Worm (Caenorhabditis elegans) whole organism, mixed stage, embryonic: ENCODE measurements around the gene ZC404.15.

Source experiments
- M03D4.4 ChIP-seq: sonication (generic microtip); optimal IDR thresholded peaks from 2 replicates; lab custom pipeline; 2017; ENCODE audit warnings: mild to moderate bottlenecking, missing genetic modification characterization, missing compliant biosample characterization
- blmp-1 ChIP-seq: fragments of 150-350 bp; optimal IDR thresholded peaks from 2 replicates; lab custom pipeline; 2014; ENCODE audit warnings: missing biosample characterization, missing genetic modification characterization
- ceh-39 ChIP-seq: fragments of 150-350 bp; optimal IDR thresholded peaks from 2 replicates; lab custom pipeline; 2014; ENCODE audit warnings: missing biosample characterization, missing genetic modification characterization
- ceh-43 ChIP-seq: fragments of 200-800 bp; sonication (Bioruptor generic); optimal IDR thresholded peaks from 2 replicates; lab custom pipeline; 2018; ENCODE audit warnings: mild to moderate bottlenecking, missing genetic modification characterization, moderate library complexity, missing compliant biosample characterization
- ces-1 ChIP-seq: fragments of 150-350 bp; optimal IDR thresholded peaks from 2 replicates; lab custom pipeline; 2014; ENCODE audit warnings: missing biosample characterization, missing genetic modification reagents, missing genetic modification characterization
- drap-1 ChIP-seq: fragments of 200-800 bp; sonication (Bioruptor generic); optimal IDR thresholded peaks from 3 replicates; lab custom pipeline; 2018; ENCODE audit warnings: mild to moderate bottlenecking, missing genetic modification characterization, missing compliant biosample characterization
- elt-1 ChIP-seq: sonication (generic microtip); optimal IDR thresholded peaks from 2 replicates; lab custom pipeline; 2017; ENCODE audit warnings: missing genetic modification characterization, mild to moderate bottlenecking, missing compliant biosample characterization, antibody characterized with exemption, moderate library complexity, borderline replicate concordance; ENCODE audit not compliant: insufficient read depth
- elt-3 ChIP-seq: fragments of 150-350 bp; optimal IDR thresholded peaks from 2 replicates; lab custom pipeline; 2014; ENCODE audit warnings: missing biosample characterization, missing genetic modification characterization
- flh-1 ChIP-seq: fragments of 200-800 bp; sonication (Bioruptor generic); optimal IDR thresholded peaks from 2 replicates; lab custom pipeline; 2018; ENCODE audit warnings: mild to moderate bottlenecking, missing genetic modification characterization, moderate library complexity, missing compliant biosample characterization
- ham-2 ChIP-seq: fragments of 200-800 bp; sonication (Bioruptor generic); optimal IDR thresholded peaks from 2 replicates; lab custom pipeline; 2018; ENCODE audit warnings: mild to moderate bottlenecking, missing genetic modification characterization, missing compliant biosample characterization
- hlh-1 ChIP-seq: fragments of 150-350 bp; optimal IDR thresholded peaks from 2 replicates; lab custom pipeline; 2014; ENCODE audit warnings: missing biosample characterization, missing genetic modification reagents, missing genetic modification characterization
- lin-13 ChIP-seq: fragments of 150-350 bp; optimal IDR thresholded peaks from 2 replicates; lab custom pipeline; 2014; ENCODE audit warnings: missing biosample characterization, missing genetic modification characterization
- lin-32 ChIP-seq: fragments of 200-800 bp; sonication (Bioruptor generic); optimal IDR thresholded peaks from 2 replicates; lab custom pipeline; 2018; ENCODE audit warnings: mild to moderate bottlenecking, missing genetic modification characterization, missing compliant biosample characterization
- lsy-2 ChIP-seq: fragments of 150-350 bp; optimal IDR thresholded peaks from 2 replicates; lab custom pipeline; 2014; ENCODE audit warnings: missing biosample characterization, missing genetic modification characterization
- mab-5 ChIP-seq: fragments of 150-350 bp; optimal IDR thresholded peaks from 2 replicates; lab custom pipeline; 2014; ENCODE audit warnings: missing biosample characterization, missing genetic modification characterization
- mep-1 ChIP-seq: fragments of 150-350 bp; optimal IDR thresholded peaks from 2 replicates; lab custom pipeline; 2017; ENCODE audit warnings: missing biosample characterization, missing genetic modification reagents, missing genetic modification characterization, inconsistent platforms
- mls-2 ChIP-seq: sonication (generic microtip); optimal IDR thresholded peaks from 2 replicates; lab custom pipeline; 2016; ENCODE audit warnings: mild to moderate bottlenecking, missing genetic modification characterization, moderate library complexity, missing compliant biosample characterization
- nhr-12 ChIP-seq: fragments of 150-350 bp; optimal IDR thresholded peaks from 2 replicates; lab custom pipeline; 2014; ENCODE audit warnings: missing biosample characterization, missing genetic modification characterization
- nhr-2 ChIP-seq: fragments of 150-350 bp; optimal IDR thresholded peaks from 2 replicates; lab custom pipeline; 2014; ENCODE audit warnings: missing biosample characterization, missing genetic modification characterization
- nhr-237 ChIP-seq: fragments of 150-350 bp; optimal IDR thresholded peaks from 2 replicates; lab custom pipeline; 2014; ENCODE audit warnings: missing biosample characterization, missing genetic modification characterization
- nhr-28 ChIP-seq: fragments of 150-350 bp; optimal IDR thresholded peaks from 2 replicates; lab custom pipeline; 2014; ENCODE audit warnings: missing biosample characterization, missing genetic modification characterization
- nhr-76 ChIP-seq: sonication (generic microtip); optimal IDR thresholded peaks from 2 replicates; lab custom pipeline; 2017; ENCODE audit warnings: missing biosample characterization, missing genetic modification characterization
- pha-4 ChIP-seq: fragments of 150-350 bp; optimal IDR thresholded peaks from 2 replicates; lab custom pipeline; 2018; ENCODE audit warnings: missing biosample characterization, missing genetic modification reagents, missing genetic modification characterization
- sem-2 ChIP-seq: fragments of 200-800 bp; sonication (Bioruptor generic); optimal IDR thresholded peaks from 2 replicates; lab custom pipeline; 2018; ENCODE audit warnings: mild to moderate bottlenecking, missing genetic modification characterization, missing compliant biosample characterization
- snpc-4 ChIP-seq: fragments of 150-350 bp; optimal IDR thresholded peaks from 2 replicates; lab custom pipeline; 2014; ENCODE audit warnings: missing biosample characterization, missing genetic modification characterization
- sptf-1 ChIP-seq: sonication (generic microtip); optimal IDR thresholded peaks from 2 replicates; lab custom pipeline; 2017; ENCODE audit warnings: mild to moderate bottlenecking, missing genetic modification characterization, moderate library complexity, missing compliant biosample characterization
- tbx-8 ChIP-seq: fragments of 200-800 bp; sonication (Bioruptor generic); optimal IDR thresholded peaks from 2 replicates; lab custom pipeline; 2018; ENCODE audit warnings: mild to moderate bottlenecking, missing genetic modification characterization, moderate library complexity, missing compliant biosample characterization
- unc-120 ChIP-seq: sonication (generic microtip); optimal IDR thresholded peaks from 2 replicates; lab custom pipeline; 2017; ENCODE audit warnings: missing genetic modification characterization, missing compliant biosample characterization; ENCODE audit not compliant: poor library complexity, severe bottlenecking
- unc-39 ChIP-seq: fragments of 150-350 bp; optimal IDR thresholded peaks from 2 replicates; lab custom pipeline; 2014; ENCODE audit warnings: missing biosample characterization, missing genetic modification characterization
- unc-62 ChIP-seq: fragments of 150-350 bp; optimal IDR thresholded peaks from 2 replicates; lab custom pipeline; 2014; ENCODE audit warnings: missing biosample characterization, missing genetic modification reagents, missing genetic modification characterization
- ztf-11 ChIP-seq: fragments of 150-350 bp; optimal IDR thresholded peaks from 2 replicates; lab custom pipeline; 2014; ENCODE audit warnings: missing biosample characterization, missing genetic modification characterization

The ZC404.15 gene

DNA sequence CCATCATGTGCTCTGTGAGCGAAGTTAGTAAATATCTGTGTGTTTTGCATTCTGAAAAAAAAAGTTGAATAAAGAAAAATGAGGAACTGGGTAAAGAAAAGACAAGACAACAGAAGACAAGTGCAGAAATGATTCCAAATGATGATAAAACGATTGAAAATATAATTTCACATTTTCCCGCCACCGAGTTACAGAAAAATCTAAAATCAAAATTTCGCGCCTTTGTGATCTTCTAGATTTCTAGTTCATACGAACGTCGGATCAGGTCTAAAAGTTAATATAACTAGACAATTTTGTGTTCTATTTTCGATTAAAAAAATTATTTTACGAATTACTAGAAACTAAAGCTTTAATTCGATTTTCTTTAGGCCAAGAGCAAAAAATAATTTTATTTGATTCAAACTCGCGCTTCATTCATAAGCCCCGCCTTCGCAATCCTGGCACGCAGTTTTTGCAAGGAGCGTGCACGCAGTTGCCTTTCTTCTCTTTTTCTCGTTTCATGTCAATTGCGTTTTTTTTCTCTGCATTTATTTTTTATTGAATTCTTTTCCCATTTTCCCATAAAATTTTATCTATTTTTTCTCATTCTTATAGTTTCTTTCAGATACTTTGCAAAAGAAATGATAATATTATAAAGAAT, 4.7 kb downstream of the ZC404.15 start, which contains the start of the genes spn-4 and spe-39:
Gene spn-4, minus strand, starts transcription at position 51 of the 640 bp plus-strand sequence.
Gene spe-39, plus strand, starts transcription at position 599 of the 640 bp plus-strand sequence.
- TF ChIP-seq ztf-11 (tag; lab: Kevin White, UChicago) (peak; percentile 50), mls-2 (tag; lab: Kevin White, UChicago) (no peak), nhr-12 (tag; lab: Kevin White, UChicago) (peak; percentile 38), ham-2 (GFP tag; lab: Kevin White, UChicago) (peak; percentile 15), lin-32 (GFP tag; lab: Kevin White, UChicago) (no peak), drap-1 (GFP tag; lab: Kevin White, UChicago) (no peak), nhr-76 (tag; lab: Kevin White, UChicago) (no peak), mab-5 (tag; lab: Kevin White, UChicago) (peak; percentile 48), ces-1 (GFP tag; lab: Kevin White, UChicago) (peak; percentile 79), ceh-43 (no peak), nhr-2 (tag; lab: Kevin White, UChicago) (peak; percentile 29), lsy-2 (tag; lab: Kevin White, UChicago) (peak; percentile 49), ceh-39 (peak; percentile 13), sptf-1 (tag; lab: Kevin White, UChicago) (peak; percentile 69), unc-39 (no peak), tbx-8 (GFP tag; lab: Kevin White, UChicago) (no peak), flh-1 (GFP tag; lab: Kevin White, UChicago) (no peak), elt-1 (tag; lab: Kevin White, UChicago) (peak; percentile 6), nhr-28 (tag; lab: Kevin White, UChicago) (no peak), hlh-1 (peak; percentile 26), blmp-1 (tag; lab: Kevin White, UChicago) (peak; percentile 30), lin-13 (tag; lab: Kevin White, UChicago) (peak; percentile 44), mep-1 (tag; lab: Kevin White, UChicago) (peak; percentile 69), nhr-237 (tag; lab: Kevin White, UChicago) (peak; percentile 47), M03D4.4 (tag; lab: Kevin White, UChicago) (peak; percentile 49), pha-4 (no peak)

- TF ChIP-seq ceh-43 (no peak), drap-1 (GFP tag; lab: Kevin White, UChicago) (no peak), sem-2 (GFP tag; lab: Kevin White, UChicago) (no peak)
Measured at ce11 chrV:6787906-6788430, 7.7 kb downstream of the ZC404.15 start, which contains the start of gene ZC404.2. TSS of gene ZC404.2 (plus strand) at chrV:6787952.

- TF ChIP-seq mls-2 (tag; lab: Kevin White, UChicago) (no peak), drap-1 (GFP tag; lab: Kevin White, UChicago) (no peak), lin-13 (tag; lab: Kevin White, UChicago) (no peak), ceh-43 (no peak), pha-4 (no peak), M03D4.4 (tag; lab: Kevin White, UChicago) (no peak), ztf-11 (tag; lab: Kevin White, UChicago) (no peak), flh-1 (GFP tag; lab: Kevin White, UChicago) (no peak), nhr-12 (tag; lab: Kevin White, UChicago) (no peak), unc-120 (no peak)
Measured at ce11 chrV:6792565-6792964, 12.3 kb downstream of the ZC404.15 start, which contains the start of gene gck-2. TSS of gene gck-2 (minus strand) at chrV:6792665.

ce11 chrV:6792973-6793372, 12.7 kb downstream of the ZC404.15 start:
- no peak for TF ChIP-seq snpc-4 (tag; lab: Kevin White, UChicago)
- no peak for TF ChIP-seq elt-3
- no peak for TF ChIP-seq ceh-43
- no peak for TF ChIP-seq ces-1 (GFP tag; lab: Kevin White, UChicago)
- TF ChIP-seq lsy-2 (tag; lab: Kevin White, UChicago): no peak
- TF ChIP-seq unc-62: no peak
- no peak for TF ChIP-seq nhr-12 (tag; lab: Kevin White, UChicago)
- TF ChIP-seq hlh-1: no peak
- TF ChIP-seq tbx-8 (GFP tag; lab: Kevin White, UChicago): no peak
- no peak for TF ChIP-seq elt-1 (tag; lab: Kevin White, UChicago)
- TF ChIP-seq nhr-2 (tag; lab: Kevin White, UChicago): no peak
- TF ChIP-seq mls-2 (tag; lab: Kevin White, UChicago): no peak
